Worm (Caenorhabditis elegans) whole organism, L4 larva: ENCODE measurements around the gene srh-55.

Experiments used
- F10B5.3 ChIP-seq: sonication (generic microtip); optimal IDR thresholded peaks from 2 replicates; lab custom pipeline; 2016; ENCODE audit warnings: mild to moderate bottlenecking, missing genetic modification characterization, missing compliant biosample characterization
- F44E2.7 ChIP-seq: fragments of 200-800 bp; sonication (Bioruptor generic); IDR thresholded peaks from 2 replicates; pipeline ENCODE4 v2.1.2; 2022; ENCODE audit warnings: missing genetic modification characterization, missing compliant biosample characterization
- T26A8.4 ChIP-seq: fragments of 200-800 bp; sonication (Bioruptor generic); IDR thresholded peaks from 2 replicates; pipeline ENCODE4 v1.3.6; 2022; ENCODE audit warnings: missing genetic modification characterization, missing compliant biosample characterization
- Y105C5A.15 ChIP-seq: fragments of 200-800 bp; sonication (Bioruptor generic); IDR thresholded peaks from 2 replicates; pipeline ENCODE4 v1.3.6; 2022; ENCODE audit warnings: missing genetic modification characterization, missing compliant biosample characterization
- Y48G9A.11 ChIP-seq: fragments of 200-800 bp; sonication (Bioruptor generic); IDR thresholded peaks from 2 replicates; pipeline ENCODE4 v1.3.6; 2022; ENCODE audit warnings: missing genetic modification reagents, missing genetic modification characterization, missing compliant biosample characterization
- Y75B8A.6 ChIP-seq: fragments of 200-800 bp; sonication (Bioruptor generic); IDR thresholded peaks from 2 replicates; pipeline ENCODE4 v1.3.6; 2022; ENCODE audit warnings: missing genetic modification reagents, missing genetic modification characterization, missing compliant biosample characterization
- ZK337.2 ChIP-seq: fragments of 200-800 bp; sonication (Bioruptor generic); IDR thresholded peaks from 2 replicates; pipeline ENCODE4 v1.3.6; 2022; ENCODE audit warnings: missing genetic modification reagents, missing genetic modification characterization, missing compliant biosample characterization
- ZK546.5 ChIP-seq, 2 experiments: sonication (generic microtip); optimal IDR thresholded peaks; 2 replicates each; lab custom pipeline; 2017; ENCODE audit warnings: missing biosample characterization in 2 of 2, missing genetic modification characterization in 2 of 2
- aha-1 ChIP-seq: fragments of 150-350 bp; peaks from one replicate; lab custom pipeline; 2014; ENCODE audit warnings: missing biosample characterization, missing genetic modification characterization
- ama-1 ChIP-seq: fragments of 150-350 bp; optimal IDR thresholded peaks from 2 replicates; lab custom pipeline; 2014; ENCODE audit warnings: inconsistent platforms, mixed read lengths
- arid-1 ChIP-seq: fragments of 200-800 bp; sonication (Bioruptor generic); conservative IDR thresholded peaks from 2 replicates; pipeline ENCODE4 v1.3.6; 2022; ENCODE audit warnings: missing genetic modification reagents, missing genetic modification characterization, missing compliant biosample characterization
- attf-4 ChIP-seq: sonication (generic microtip); optimal IDR thresholded peaks from 3 replicates; lab custom pipeline; 2017; ENCODE audit warnings: missing biosample characterization, missing genetic modification characterization
- ceh-20 ChIP-seq: fragments of 200-800 bp; sonication (Bioruptor generic); IDR thresholded peaks from 2 replicates; pipeline ENCODE4 v1.3.6; 2022; ENCODE audit warnings: missing genetic modification reagents, missing genetic modification characterization, missing compliant biosample characterization
- ceh-32 ChIP-seq: sonication (generic microtip); optimal IDR thresholded peaks from 2 replicates; lab custom pipeline; 2016; ENCODE audit warnings: mild to moderate bottlenecking, missing genetic modification characterization, missing compliant biosample characterization; ENCODE audit not compliant: poor library complexity
- ctbp-1 ChIP-seq: fragments of 200-800 bp; sonication (Bioruptor generic); IDR thresholded peaks from 2 replicates; pipeline ENCODE4 v1.3.6; 2022; ENCODE audit warnings: missing genetic modification reagents, missing genetic modification characterization, missing compliant biosample characterization
- daf-16 ChIP-seq, 3 experiments: sonication (generic microtip); optimal IDR thresholded peaks; 2 replicates each; lab custom pipeline; 2016 to 2017; ENCODE audit warnings: missing genetic modification characterization in 3 of 3, missing genetic modification reagents in 3 of 3, mild to moderate bottlenecking in 2 of 3, missing compliant biosample characterization in 2 of 3, missing biosample characterization in 1 of 3, moderate library complexity in 1 of 3
- daf-19 ChIP-seq: fragments of 200-800 bp; sonication (Bioruptor generic); conservative IDR thresholded peaks from 2 replicates; pipeline ENCODE4 v1.3.6; 2022; ENCODE audit warnings: missing genetic modification characterization, missing compliant biosample characterization
- daf-8 ChIP-seq: fragments of 200-800 bp; sonication (Bioruptor generic); IDR thresholded peaks from 2 replicates; pipeline ENCODE4 v1.3.6; 2022; ENCODE audit warnings: missing genetic modification characterization, missing compliant biosample characterization
- dmd-8 ChIP-seq: fragments of 200-800 bp; sonication (Bioruptor generic); IDR thresholded peaks from 2 replicates; pipeline ENCODE4 v1.3.6; 2022; ENCODE audit warnings: missing genetic modification characterization, missing compliant biosample characterization
- dpl-1 ChIP-seq: fragments of 150-350 bp; optimal IDR thresholded peaks from 2 replicates; lab custom pipeline; 2014; ENCODE audit warnings: missing biosample characterization, missing genetic modification reagents, missing genetic modification characterization
- duxl-1 ChIP-seq: sonication (generic microtip); optimal IDR thresholded peaks from 2 replicates; lab custom pipeline; 2016; ENCODE audit warnings: mild to moderate bottlenecking, missing genetic modification characterization, moderate library complexity, missing compliant biosample characterization; ENCODE audit not compliant: poor library complexity
- dve-1 ChIP-seq: sonication (generic microtip); optimal IDR thresholded peaks from 2 replicates; lab custom pipeline; 2017; ENCODE audit warnings: antibody characterized with exemption, mild to moderate bottlenecking, missing genetic modification characterization, missing compliant biosample characterization; ENCODE audit not compliant: insufficient read depth
- egl-27 ChIP-seq: sonication (generic microtip); optimal IDR thresholded peaks from 3 replicates; lab custom pipeline; 2017; ENCODE audit warnings: missing biosample characterization, missing genetic modification reagents, missing genetic modification characterization
- egl-43 ChIP-seq: fragments of 200-800 bp; sonication (Bioruptor generic); IDR thresholded peaks from 2 replicates; pipeline ENCODE4 v1.3.6; 2022; ENCODE audit warnings: missing genetic modification reagents, missing genetic modification characterization, missing compliant biosample characterization
- gei-8 ChIP-seq: fragments of 200-800 bp; sonication (Bioruptor generic); optimal IDR thresholded peaks from 2 replicates; lab custom pipeline; 2018; ENCODE audit warnings: mild to moderate bottlenecking, missing genetic modification characterization, missing compliant biosample characterization
- hlh-30 ChIP-seq: sonication (generic microtip); optimal IDR thresholded peaks from 2 replicates; lab custom pipeline; 2017; ENCODE audit warnings: antibody characterized with exemption, mild to moderate bottlenecking, missing genetic modification characterization, missing compliant biosample characterization; ENCODE audit not compliant: insufficient read depth
- jun-1 ChIP-seq: fragments of 150-350 bp; optimal IDR thresholded peaks from 2 replicates; lab custom pipeline; 2014; ENCODE audit warnings: missing biosample characterization, missing genetic modification reagents, missing genetic modification characterization
- lin-13 ChIP-seq: fragments of 150-350 bp; optimal IDR thresholded peaks from 2 replicates; lab custom pipeline; 2014; ENCODE audit warnings: missing biosample characterization, missing genetic modification reagents, missing genetic modification characterization
- lin-38 ChIP-seq: fragments of 200-800 bp; sonication (Bioruptor generic); IDR thresholded peaks from 2 replicates; pipeline ENCODE4 v1.3.6; 2022; ENCODE audit warnings: missing genetic modification reagents, missing genetic modification characterization, missing compliant biosample characterization
- madf-5 ChIP-seq, 2 experiments: fragments of 200-800 bp; sonication (Bioruptor generic); IDR thresholded peaks; 2 replicates each; pipeline ENCODE4 v1.3.6; 2022; ENCODE audit warnings: missing compliant biosample characterization in 2 of 2, missing genetic modification characterization in 2 of 2
- mdl-1 ChIP-seq, 2 experiments: fragments of 150-350 bp in 1 of 2; sonication (generic microtip) in 1 of 2; optimal IDR thresholded peaks; 2 replicates each; lab custom pipeline; 2014 to 2017; ENCODE audit warnings: missing biosample characterization in 2 of 2, missing genetic modification characterization in 2 of 2
- mdt-29 ChIP-seq: fragments of 200-800 bp; sonication (Bioruptor generic); IDR thresholded peaks from 2 replicates; pipeline ENCODE4 v1.3.6; 2022; ENCODE audit warnings: missing genetic modification reagents, missing genetic modification characterization, missing compliant biosample characterization
- mep-1 ChIP-seq: fragments of 150-350 bp; sonication (generic microtip); optimal IDR thresholded peaks from 3 replicates; lab custom pipeline; 2014; ENCODE audit warnings: missing biosample characterization, missing genetic modification characterization
- mes-2 ChIP-seq: sonication (generic microtip); optimal IDR thresholded peaks from 2 replicates; lab custom pipeline; 2016; ENCODE audit warnings: missing genotype, mild to moderate bottlenecking, missing genetic modification characterization, missing compliant biosample characterization; ENCODE audit not compliant: poor library complexity, severe bottlenecking
- nhr-11 ChIP-seq: fragments of 150-350 bp; optimal IDR thresholded peaks from 2 replicates; lab custom pipeline; 2014; ENCODE audit warnings: missing biosample characterization, missing genetic modification characterization
- nhr-237 ChIP-seq: sonication (generic microtip); optimal IDR thresholded peaks from 2 replicates; lab custom pipeline; 2017; ENCODE audit warnings: missing biosample characterization, missing genetic modification characterization
- nhr-25 ChIP-seq: sonication (generic microtip); optimal IDR thresholded peaks from 2 replicates; lab custom pipeline; 2017; ENCODE audit warnings: missing genetic modification characterization, mild to moderate bottlenecking, missing compliant biosample characterization, antibody characterized with exemption, moderate library complexity, borderline replicate concordance; ENCODE audit not compliant: insufficient read depth
- nhr-41 ChIP-seq: fragments of 200-800 bp; sonication (Bioruptor generic); IDR thresholded peaks from 2 replicates; pipeline ENCODE4 v1.3.6; 2022; ENCODE audit warnings: missing genetic modification reagents, missing genetic modification characterization, missing compliant biosample characterization
- nhr-42 ChIP-seq: fragments of 200-800 bp; sonication (Bioruptor generic); IDR thresholded peaks from 2 replicates; pipeline ENCODE4 v1.3.6; 2022; ENCODE audit warnings: missing genetic modification characterization, missing compliant biosample characterization
- nhr-48 ChIP-seq: sonication (generic microtip); optimal IDR thresholded peaks from 2 replicates; lab custom pipeline; 2016; ENCODE audit warnings: mild to moderate bottlenecking, missing genetic modification characterization, missing compliant biosample characterization
- php-3 ChIP-seq: fragments of 200-800 bp; sonication (Bioruptor generic); IDR thresholded peaks from 2 replicates; pipeline ENCODE4 v1.3.6; 2022; ENCODE audit warnings: missing genetic modification reagents, missing genetic modification characterization, missing compliant biosample characterization
- pqm-1 ChIP-seq: sonication (generic microtip); optimal IDR thresholded peaks from 2 replicates; lab custom pipeline; 2017; ENCODE audit warnings: missing biosample characterization, missing genetic modification characterization
- rbr-2 ChIP-seq: sonication (generic microtip); optimal IDR thresholded peaks from 2 replicates; lab custom pipeline; 2016; ENCODE audit warnings: missing genotype, missing genetic modification characterization, missing compliant biosample characterization
- set-16 ChIP-seq: fragments of 200-800 bp; sonication (Bioruptor generic); IDR thresholded peaks from 2 replicates; pipeline ENCODE4 v1.3.6; 2022; ENCODE audit warnings: missing genetic modification reagents, missing genetic modification characterization, missing compliant biosample characterization
- snpc-4 ChIP-seq: fragments of 150-350 bp; optimal IDR thresholded peaks from 2 replicates; lab custom pipeline; 2014; ENCODE audit warnings: missing biosample characterization, missing genetic modification characterization
- tra-1 ChIP-seq: fragments of 200-800 bp; sonication (Bioruptor generic); IDR thresholded peaks from 2 replicates; pipeline ENCODE4 v1.3.6; 2022; ENCODE audit warnings: missing genetic modification reagents, missing genetic modification characterization, missing compliant biosample characterization
- unc-130 ChIP-seq: sonication (generic microtip); optimal IDR thresholded peaks from 2 replicates; lab custom pipeline; 2016; ENCODE audit warnings: missing genetic modification reagents, missing genetic modification characterization, missing compliant biosample characterization
- ztf-11 ChIP-seq: fragments of 150-350 bp; optimal IDR thresholded peaks from 2 replicates; lab custom pipeline; 2014; ENCODE audit warnings: missing biosample characterization, missing genetic modification characterization
- ztf-7 ChIP-seq: fragments of 150-350 bp; optimal IDR thresholded peaks from 2 replicates; lab custom pipeline; 2014; ENCODE audit warnings: missing biosample characterization, missing genetic modification characterization

Gene srh-55

ce11 chrV:15186259-15186927, 33.0 kb downstream of the srh-55 start, which contains the start of gene Y75B12B.3 (continued):
- no peak for TF ChIP-seq ZK337.2
- TF ChIP-seq snpc-4 (tag; lab: Kevin White, UChicago) = no peak
- no peak for TF ChIP-seq Y75B8A.6 (GFP tag; lab: Robert Waterston, UW)
- TF ChIP-seq ztf-7 (tag; lab: Kevin White, UChicago) = no peak
- TF ChIP-seq dmd-8 (GFP tag; lab: Robert Waterston, UW) = 0 out of 2 replicates have a peak, but pooled peaks have one; percentile 4
- TF ChIP-seq rbr-2 = no peak
- no peak for TF ChIP-seq ztf-11 (tag; lab: Kevin White, UChicago)
- TF ChIP-seq madf-5 (GFP tag; IDR thresholded peaks at IDR 0.05; lab: Robert Waterston, UW) = 0 out of 4 replicates have a peak, but pooled peaks of 1 of the 2 experiments have one; percentile 42
- TF ChIP-seq ZK546.5 (tag; optimal IDR thresholded peaks at IDR 0.05; lab: Kevin White, UChicago) = no peak
- TF ChIP-seq egl-43 (GFP tag; lab: Robert Waterston, UW) = peak; percentile 68
- TF ChIP-seq ctbp-1 (GFP tag; lab: Robert Waterston, UW) = no peak
- TF ChIP-seq aha-1 = peak; percentile 75
- no peak for TF ChIP-seq egl-27
- TF ChIP-seq dve-1 (tag; lab: Kevin White, UChicago) = no peak
- TF ChIP-seq Y48G9A.11 (GFP tag; lab: Robert Waterston, UW) = peak; percentile 46; the same call in 1 of the 2 replicates
- TF ChIP-seq gei-8 (GFP tag; lab: Kevin White, UChicago) = no peak
- TF ChIP-seq F10B5.3 (tag; lab: Kevin White, UChicago) = no peak
- TF ChIP-seq duxl-1 (tag; lab: Kevin White, UChicago) = no peak
- TF ChIP-seq ceh-20 = no peak
- TF ChIP-seq F44E2.7 (GFP tag; lab: Robert Waterston, UW) = no peak
- TF ChIP-seq nhr-41 = no peak
- peak; percentile 65 for TF ChIP-seq set-16 (GFP tag; lab: Robert Waterston, UW)
- no peak for TF ChIP-seq daf-16 (GFP tag; optimal IDR thresholded peaks at IDR 0.05; lab: Kevin White, UChicago)
- TF ChIP-seq daf-16 (tag; optimal IDR thresholded peaks at IDR 0.05; lab: Kevin White, UChicago) = no peak
- no peak for TF ChIP-seq ceh-32 (tag; lab: Kevin White, UChicago)
- no peak for TF ChIP-seq nhr-237 (tag; lab: Kevin White, UChicago)
- no peak for TF ChIP-seq tra-1 (GFP tag; lab: Robert Waterston, UW)
- no peak for TF ChIP-seq php-3 (GFP tag; lab: Robert Waterston, UW)
- no peak for TF ChIP-seq T26A8.4 (GFP tag; lab: Robert Waterston, UW)
- no peak for TF ChIP-seq attf-4
- TF ChIP-seq hlh-30 (tag; lab: Kevin White, UChicago) = no peak
- no peak for TF ChIP-seq nhr-11
- TF ChIP-seq unc-130 (GFP tag; lab: Kevin White, UChicago) = peak; percentile 26
- no peak for TF ChIP-seq pqm-1 (tag; lab: Kevin White, UChicago)
- peak; percentile 1 for TF ChIP-seq lin-13 (GFP tag; lab: Kevin White, UChicago)
- no peak for TF ChIP-seq daf-19
- peak; percentile 11 for TF ChIP-seq mep-1 (tag; lab: Kevin White, UChicago)
- TF ChIP-seq nhr-48 (tag; lab: Kevin White, UChicago) = no peak
- no peak for TF ChIP-seq nhr-42
- TF ChIP-seq mdt-29 = 0 out of 2 replicates have a peak, but pooled peaks have one; percentile 42
- peak; percentile 92 for TF ChIP-seq ama-1
- no peak for TF ChIP-seq jun-1
- TF ChIP-seq nhr-25 (tag; lab: Kevin White, UChicago) = no peak
- TF ChIP-seq arid-1 (GFP tag; lab: Robert Waterston, UW) = peak; percentile 39; the same call in 1 of the 2 replicates
- no peak for TF ChIP-seq mdl-1 (tag; optimal IDR thresholded peaks at IDR 0.05; lab: Kevin White, UChicago)
- TF ChIP-seq Y105C5A.15 (GFP tag; lab: Robert Waterston, UW) = peak; percentile 2; the same call in 1 of the 2 replicates
- no peak for TF ChIP-seq mes-2
- peak; percentile 52 for TF ChIP-seq lin-38 (GFP tag; lab: Robert Waterston, UW)
- no peak for TF ChIP-seq daf-8 (GFP tag; lab: Robert Waterston, UW)
- no peak for TF ChIP-seq dpl-1 (GFP tag; lab: Kevin White, UChicago)
